Worm (Caenorhabditis elegans) whole organism, L3 larva: Measurements from ENCODE around the gene vhp-1.
A peak's percentile ranks its signal among the peaks of the same experiment; 100 is the strongest.

Source experiments
- R02D3.7 ChIP-seq: fragments of 150-350 bp; optimal IDR thresholded peaks from 2 replicates; lab custom pipeline; 2014; ENCODE audit warnings: missing biosample characterization, missing genetic modification characterization
- ZK546.5 ChIP-seq: sonication (generic microtip); optimal IDR thresholded peaks from 2 replicates; lab custom pipeline; 2017; ENCODE audit warnings: missing biosample characterization, missing genetic modification characterization
- aly-2 ChIP-seq: fragments of 150-350 bp; optimal IDR thresholded peaks from 2 replicates; lab custom pipeline; 2014; ENCODE audit warnings: missing biosample characterization, missing genetic modification characterization
- ama-1 ChIP-seq: fragments of 150-350 bp; optimal IDR thresholded peaks from 2 replicates; lab custom pipeline; 2018
- ceh-16 ChIP-seq: sonication (generic microtip); optimal IDR thresholded peaks from 2 replicates; lab custom pipeline; 2017; ENCODE audit warnings: missing biosample characterization, missing genetic modification characterization
- ceh-82 ChIP-seq: fragments of 150-350 bp; optimal IDR thresholded peaks from 2 replicates; lab custom pipeline; 2014; ENCODE audit warnings: missing biosample characterization, missing genetic modification characterization
- ceh-9 ChIP-seq: sonication (generic microtip); optimal IDR thresholded peaks from 2 replicates; lab custom pipeline; 2018; ENCODE audit warnings: missing biosample characterization, missing genetic modification characterization
- daf-12 ChIP-seq: fragments of 150-350 bp; optimal IDR thresholded peaks from 2 replicates; lab custom pipeline; 2014; ENCODE audit warnings: missing biosample characterization, missing genetic modification reagents, missing genetic modification characterization
- egl-27 ChIP-seq: sonication (generic microtip); optimal IDR thresholded peaks from 4 replicates; lab custom pipeline; 2017; ENCODE audit warnings: missing biosample characterization, missing genetic modification reagents, missing genetic modification characterization
- egl-5 ChIP-seq: fragments of 150-350 bp; optimal IDR thresholded peaks from 2 replicates; lab custom pipeline; 2017; ENCODE audit warnings: missing biosample characterization, missing genetic modification reagents, missing genetic modification characterization, inconsistent platforms
- elt-1 ChIP-seq: fragments of 150-350 bp; optimal IDR thresholded peaks from 2 replicates; lab custom pipeline; 2014; ENCODE audit warnings: missing biosample characterization, missing genetic modification characterization
- elt-2 ChIP-seq: sonication (generic microtip); optimal IDR thresholded peaks from 2 replicates; lab custom pipeline; 2016; ENCODE audit warnings: missing genetic modification reagents, mild to moderate bottlenecking, missing genetic modification characterization, missing compliant biosample characterization
- elt-3 ChIP-seq, 3 experiments: fragments of 150-350 bp in 1 of 3; sonication (generic microtip) in 2 of 3; optimal IDR thresholded peaks; 2 replicates in 2 of 3; 4 replicates in 1 of 3; lab custom pipeline; 2014 to 2017; ENCODE audit warnings: missing biosample characterization in 3 of 3, missing genetic modification characterization in 3 of 3
- eor-1 ChIP-seq, 2 experiments: fragments of 150-350 bp; optimal IDR thresholded peaks; 2 replicates each; lab custom pipeline; 2014 to 2018; ENCODE audit warnings: missing biosample characterization in 2 of 2, missing genetic modification characterization in 2 of 2
- fkh-10 ChIP-seq: sonication (generic microtip); optimal IDR thresholded peaks from 2 replicates; lab custom pipeline; 2017; ENCODE audit warnings: missing biosample characterization, missing genetic modification reagents, missing genetic modification characterization
- fkh-2 ChIP-seq: fragments of 150-350 bp; optimal IDR thresholded peaks from 2 replicates; lab custom pipeline; 2014; ENCODE audit warnings: missing biosample characterization, missing genetic modification reagents, missing genetic modification characterization
- fos-1 ChIP-seq: fragments of 150-350 bp; optimal IDR thresholded peaks from 2 replicates; lab custom pipeline; 2014; ENCODE audit warnings: missing biosample characterization, missing genetic modification characterization
- hmg-11 ChIP-seq: sonication (generic microtip); optimal IDR thresholded peaks from 2 replicates; lab custom pipeline; 2016; ENCODE audit warnings: missing genetic modification characterization, missing compliant biosample characterization
- lin-15B ChIP-seq: fragments of 150-350 bp; optimal IDR thresholded peaks from 2 replicates; lab custom pipeline; 2014; ENCODE audit warnings: missing biosample characterization, missing genetic modification characterization
- lin-39 ChIP-seq: fragments of 150-350 bp; optimal IDR thresholded peaks from 2 replicates; lab custom pipeline; 2018; ENCODE audit warnings: missing biosample characterization, missing genetic modification reagents, missing genetic modification characterization
- lsy-12 ChIP-seq: sonication (generic microtip); optimal IDR thresholded peaks from 2 replicates; lab custom pipeline; 2016; ENCODE audit warnings: mild to moderate bottlenecking, missing genetic modification characterization, missing compliant biosample characterization
- nfya-1 ChIP-seq: sonication (generic microtip); optimal IDR thresholded peaks from 2 replicates; lab custom pipeline; 2017; ENCODE audit warnings: missing genetic modification characterization, mild to moderate bottlenecking, missing compliant biosample characterization, antibody characterized with exemption, moderate library complexity; ENCODE audit not compliant: insufficient read depth
- nhr-11 ChIP-seq: fragments of 150-350 bp; optimal IDR thresholded peaks from 2 replicates; lab custom pipeline; 2014; ENCODE audit warnings: missing biosample characterization, missing genetic modification characterization
- nhr-12 ChIP-seq: fragments of 150-350 bp; optimal IDR thresholded peaks from 2 replicates; lab custom pipeline; 2014; ENCODE audit warnings: missing biosample characterization, missing genetic modification characterization
- nhr-237 ChIP-seq: fragments of 150-350 bp; optimal IDR thresholded peaks from 2 replicates; lab custom pipeline; 2014; ENCODE audit warnings: missing biosample characterization, missing genetic modification characterization
- nhr-25 ChIP-seq: sonication (generic microtip); optimal IDR thresholded peaks from 2 replicates; lab custom pipeline; 2017; ENCODE audit warnings: missing biosample characterization, missing genetic modification characterization
- nhr-28 ChIP-seq: fragments of 150-350 bp; optimal IDR thresholded peaks from 2 replicates; lab custom pipeline; 2014; ENCODE audit warnings: missing biosample characterization, missing genetic modification characterization
- nhr-43 ChIP-seq: sonication (generic microtip); optimal IDR thresholded peaks from 2 replicates; lab custom pipeline; 2016; ENCODE audit warnings: mild to moderate bottlenecking, missing genetic modification characterization, missing compliant biosample characterization; ENCODE audit not compliant: poor library complexity, severe bottlenecking
- nhr-76 ChIP-seq: fragments of 150-350 bp; sonication (generic microtip); optimal IDR thresholded peaks from 5 replicates; lab custom pipeline; 2014; ENCODE audit warnings: missing biosample characterization, missing genetic modification characterization
- nhr-77 ChIP-seq: fragments of 150-350 bp; optimal IDR thresholded peaks from 2 replicates; lab custom pipeline; 2014; ENCODE audit warnings: missing biosample characterization, missing genetic modification characterization
- pha-4 ChIP-seq: fragments of 150-350 bp; optimal IDR thresholded peaks from 2 replicates; lab custom pipeline; 2014; ENCODE audit warnings: missing biosample characterization, missing genetic modification reagents, missing genetic modification characterization
- pqm-1 ChIP-seq: fragments of 150-350 bp; optimal IDR thresholded peaks from 2 replicates; lab custom pipeline; 2017; ENCODE audit warnings: missing biosample characterization, missing genetic modification characterization, inconsistent platforms
- sea-2 ChIP-seq: fragments of 150-350 bp; sonication (generic microtip); optimal IDR thresholded peaks from 4 replicates; lab custom pipeline; 2014; ENCODE audit warnings: missing biosample characterization, missing genetic modification reagents, missing genetic modification characterization
- skn-1 ChIP-seq: fragments of 150-350 bp; optimal IDR thresholded peaks from 2 replicates; lab custom pipeline; 2014; ENCODE audit warnings: missing biosample characterization, missing genetic modification characterization
- snpc-4 ChIP-seq: fragments of 150-350 bp; optimal IDR thresholded peaks from 2 replicates; lab custom pipeline; 2014; ENCODE audit warnings: missing biosample characterization, missing genetic modification characterization
- unc-39 ChIP-seq: sonication (generic microtip); optimal IDR thresholded peaks from 4 replicates; lab custom pipeline; 2017; ENCODE audit warnings: missing biosample characterization, missing genetic modification characterization
- unc-62 ChIP-seq: fragments of 150-350 bp; sonication (generic microtip); optimal IDR thresholded peaks from 4 replicates; lab custom pipeline; 2014; ENCODE audit warnings: missing biosample characterization, missing genetic modification reagents, missing genetic modification characterization
- zag-1 ChIP-seq: fragments of 150-350 bp; optimal IDR thresholded peaks from 2 replicates; lab custom pipeline; 2014; ENCODE audit warnings: missing biosample characterization, missing genetic modification characterization
- ztf-4 ChIP-seq: fragments of 150-350 bp; optimal IDR thresholded peaks from 2 replicates; lab custom pipeline; 2014; ENCODE audit warnings: missing biosample characterization, missing genetic modification characterization

The vhp-1 gene

ce11 chrII:5359252-5359651 is 36.2 kb downstream of the vhp-1 start, which contains the start of gene sec-6:
Gene sec-6, plus strand, starts transcription at chrII:5359552.
- TF ChIP-seq ceh-9 (tag; lab: Kevin White, UChicago) (no peak), ceh-82 (tag; lab: Kevin White, UChicago) (no peak), unc-62 (GFP tag; lab: Kevin White, UChicago) (no peak), skn-1 (no peak), snpc-4 (no peak), ceh-16 (tag; lab: Kevin White, UChicago) (no peak), ZK546.5 (no peak), nhr-43 (tag; lab: Kevin White, UChicago) (no peak)

ce11 chrII:5364516-5364915 is 41.4 kb downstream of the vhp-1 start:
- TF ChIP-seq ztf-4 (tag; lab: Kevin White, UChicago) (no peak), elt-1 (tag; lab: Kevin White, UChicago) (no peak), pha-4 (no peak), aly-2 (tag; lab: Kevin White, UChicago) (no peak), ZK546.5 (no peak), unc-62 (GFP tag; lab: Kevin White, UChicago) (no peak), nfya-1 (no peak)

ce11 chrII:5365645-5366044 is 42.6 kb downstream of the vhp-1 start, which contains the start of gene F09E5.16:
Gene F09E5.16, minus strand, starts transcription at chrII:5365745.
- no peak for TF ChIP-seq lin-39
- no peak for TF ChIP-seq daf-12 (tag; lab: Kevin White, UChicago)
- TF ChIP-seq fkh-10 (GFP tag; lab: Kevin White, UChicago), result no peak
- TF ChIP-seq pqm-1, result no peak
- no peak for TF ChIP-seq lsy-12 (tag; lab: Kevin White, UChicago)
- TF ChIP-seq fkh-2 (tag; lab: Kevin White, UChicago), result no peak
- no peak for TF ChIP-seq skn-1
- TF ChIP-seq elt-3 (tag; optimal IDR thresholded peaks at IDR 0.05; lab: Kevin White, UChicago), result no peak
- TF ChIP-seq nhr-11, result no peak
- no peak for TF ChIP-seq ama-1 (lab: Kevin White, UChicago)

- TF ChIP-seq sea-2 (GFP tag; lab: Kevin White, UChicago) (no peak), daf-12 (tag; lab: Kevin White, UChicago) (no peak), fkh-2 (tag; lab: Kevin White, UChicago) (no peak), unc-62 (GFP tag; lab: Kevin White, UChicago) (no peak), ceh-9 (tag; lab: Kevin White, UChicago) (no peak), zag-1 (tag; lab: Kevin White, UChicago) (no peak), pqm-1 (no peak), lin-15B (tag; lab: Kevin White, UChicago) (no peak), nhr-12 (tag; lab: Kevin White, UChicago) (no peak), egl-27 (tag; lab: Kevin White, UChicago) (no peak), nhr-43 (tag; lab: Kevin White, UChicago) (no peak), nhr-25 (tag; lab: Kevin White, UChicago) (no peak), hmg-11 (tag; lab: Kevin White, UChicago) (no peak), nfya-1 (no peak), eor-1 (tag; optimal IDR thresholded peaks at IDR 0.05; lab: Kevin White, UChicago) (no peak), fos-1 (no peak), nhr-237 (tag; lab: Kevin White, UChicago) (no peak), nhr-28 (tag; lab: Kevin White, UChicago) (no peak), skn-1 (no peak)
- TF ChIP-seq, all 47 proteins: peak for 0
Measured at ce11 chrII:5370641-5371040, 47.6 kb downstream of the vhp-1 start, which contains the start of gene F09E5.12. Gene F09E5.12, minus strand, starts transcription at chrII:5370741.

ce11 chrII:5373275-5374047 is 50.4 kb downstream of the vhp-1 start, which contains the start of the genes agt-2 and F09E5.3:
Gene agt-2, minus strand, starts transcription at chrII:5373827.
Gene F09E5.3, plus strand, starts transcription at chrII:5373997.
- no peak for TF ChIP-seq daf-12 (tag; lab: Kevin White, UChicago)
- TF ChIP-seq ama-1 (lab: Kevin White, UChicago), result peak; percentile 77
- TF ChIP-seq elt-1 (tag; lab: Kevin White, UChicago), result peak; percentile 42
- TF ChIP-seq snpc-4, result peak; percentile 88
- no peak for TF ChIP-seq elt-3 (tag; optimal IDR thresholded peaks at IDR 0.05; lab: Kevin White, UChicago)
- TF ChIP-seq nhr-237 (tag; lab: Kevin White, UChicago), result no peak
- peak; percentile 4 for TF ChIP-seq nhr-77 (tag; lab: Kevin White, UChicago)
- peak; percentile 75 for TF ChIP-seq R02D3.7
- TF ChIP-seq hmg-11 (tag; lab: Kevin White, UChicago), result peak; percentile 84
- peak; percentile 71 for TF ChIP-seq pqm-1
- TF ChIP-seq skn-1, result peak; percentile 23
- no peak for TF ChIP-seq fos-1
- no peak for TF ChIP-seq nhr-12 (tag; lab: Kevin White, UChicago)
- TF ChIP-seq unc-62 (GFP tag; lab: Kevin White, UChicago), result peak; percentile 13
- TF ChIP-seq sea-2 (GFP tag; lab: Kevin White, UChicago), result no peak
- no peak for TF ChIP-seq aly-2 (tag; lab: Kevin White, UChicago)
- TF ChIP-seq ztf-4 (tag; lab: Kevin White, UChicago), result peak; percentile 77
- no peak for TF ChIP-seq nhr-76 (tag; lab: Kevin White, UChicago)
- no peak for TF ChIP-seq unc-39 (tag; lab: Kevin White, UChicago)
- peak; percentile 23 for TF ChIP-seq egl-5 (tag; lab: Kevin White, UChicago)
- peak; percentile 59 for TF ChIP-seq lin-39
- TF ChIP-seq nhr-11, result peak; percentile 81
- no peak for TF ChIP-seq ZK546.5
- TF ChIP-seq elt-2 (tag; lab: Kevin White, UChicago), result peak; percentile 92
- TF ChIP-seq ceh-16 (tag; lab: Kevin White, UChicago), result no peak
- TF ChIP-seq zag-1 (tag; lab: Kevin White, UChicago), result peak; percentile 31
- no peak for TF ChIP-seq fkh-2 (tag; lab: Kevin White, UChicago)
- TF ChIP-seq nhr-25 (tag; lab: Kevin White, UChicago), result peak; percentile 95
